Fruit fly (Drosophila melanogaster) whole organism, wandering third instar larva: Measurements from ENCODE around the gene Mpcp2.
A peak's percentile ranks its signal among the peaks of the same experiment; 100 is the strongest.

Source experiments
- Hr83 ChIP-seq: fragments of 200-300 bp; sonication (Bioruptor generic); optimal IDR thresholded peaks from 2 replicates; lab custom pipeline; 2016; ENCODE audit warnings: missing biosample characterization, mild to moderate bottlenecking, missing genetic modification characterization, moderate library complexity; ENCODE audit not compliant: poor library complexity, severe bottlenecking
- OdsH ChIP-seq: fragments of 200-800 bp; sonication (Bioruptor generic); optimal IDR thresholded peaks from 2 replicates; lab custom pipeline; 2016; ENCODE audit warnings: missing biosample characterization, mild to moderate bottlenecking, missing genetic modification characterization
- dl ChIP-seq, 2 experiments: fragments of 175-275, 200-275 bp in 1 of 2; fragments of 200-275 bp in 1 of 2; sonication (Bioruptor generic); optimal IDR thresholded peaks; lab custom pipeline; 2018; ENCODE audit warnings: mild to moderate bottlenecking in 2 of 2, missing biosample characterization in 2 of 2, missing genetic modification characterization in 2 of 2, moderate library complexity in 2 of 2; ENCODE audit not compliant: partially characterized antibody in 2 of 2, insufficient read depth in 1 of 2

dm6 chr3L:14578896-14579295, 41.4 kb downstream of the Mpcp2 start:
- TF ChIP-seq dl (GFP tag; optimal IDR thresholded peaks at IDR 0.05; lab: Kevin White, UChicago; ENCODE audit: insufficient read depth in 1 of 2, partially characterized antibody in 2 of 2): peak in 1 of 2 experiments; percentile 54
- no peak for TF ChIP-seq Hr83 (GFP tag; lab: Kevin White, UChicago)
- TF ChIP-seq OdsH (GFP tag; lab: Kevin White, UChicago): no peak
